Fruit fly (Drosophila melanogaster): ENCODE measurements around the gene EMC1.
A peak's percentile ranks its signal among the peaks of the same experiment; 100 is the strongest.

The EMC1 gene

DNA sequence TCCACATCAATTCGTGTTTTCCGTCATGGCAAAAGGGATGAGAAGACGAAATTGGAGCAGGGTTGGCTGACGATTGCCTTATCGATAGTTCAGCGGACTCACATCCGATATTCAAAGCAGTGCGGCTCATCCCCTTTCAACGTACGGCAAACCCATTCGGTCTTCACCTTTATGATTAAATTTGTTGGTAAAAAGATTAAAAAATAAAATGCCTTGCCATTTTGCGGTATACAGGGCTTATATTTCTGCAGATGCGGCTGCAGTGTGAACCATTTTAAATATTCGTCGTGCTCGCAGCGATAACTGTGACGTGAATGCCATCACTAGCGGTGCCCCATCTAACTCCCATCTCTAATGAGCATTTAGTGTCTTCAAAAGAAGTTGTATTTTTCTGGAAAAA is at the start of gene EMC1, which contains the start of gene Taf7 (continued):
- TF ChIP-seq org-1 (GFP tag; optimal IDR thresholded peaks at IDR 0.05) (no peak), Oaz (GFP tag; IDR thresholded peaks at IDR 0.05) (no peak), CG2875 (GFP tag; optimal IDR thresholded peaks at IDR 0.05) (no peak), repo (GFP tag; optimal IDR thresholded peaks at IDR 0.05) (peak; percentile 5), slou (GFP tag; optimal IDR thresholded peaks at IDR 0.05) (peak; percentile 44), CG11456 (GFP tag; IDR thresholded peaks at IDR 0.05) (no peak), gro (GFP tag; optimal IDR thresholded peaks at IDR 0.05) (peak; percentile 32), CG17186 (GFP tag; optimal IDR thresholded peaks at IDR 0.05) (peak; percentile 76), Lpt (GFP tag; optimal IDR thresholded peaks at IDR 0.05) (no peak), CG3163 (GFP tag; optimal IDR thresholded peaks at IDR 0.05) (peak; percentile 16), CG17359 (tag; optimal IDR thresholded peaks at IDR 0.05) (no peak), CG10321 (GFP tag; IDR thresholded peaks at IDR 0.05) (no peak), bab2 (GFP tag; optimal IDR thresholded peaks at IDR 0.05) (peak; percentile 38), luna (GFP tag; optimal IDR thresholded peaks at IDR 0.05) (peak; percentile 13), Bteb2 (GFP tag; optimal IDR thresholded peaks at IDR 0.05) (no peak), jigr1 (GFP tag; IDR thresholded peaks at IDR 0.05) (0 out of 3 replicates have a peak, but pooled peaks have one; percentile 30), so (GFP tag; IDR thresholded peaks at IDR 0.05) (no peak), fu2 (GFP tag; optimal IDR thresholded peaks at IDR 0.05) (peak; percentile 28), cwo (GFP tag; optimal IDR thresholded peaks at IDR 0.05) (no peak), CG4282 (GFP tag; optimal IDR thresholded peaks at IDR 0.05) (no peak), CG8924 (tag; optimal IDR thresholded peaks at IDR 0.05) (no peak), chif (GFP tag; optimal IDR thresholded peaks at IDR 0.05) (peak; percentile 7 to 48), CG10543 (GFP tag; optimal IDR thresholded peaks at IDR 0.05) (no peak), CG32767 (GFP tag; IDR thresholded peaks at IDR 0.05) (no peak), ash1 (GFP tag; optimal IDR thresholded peaks at IDR 0.05) (no peak), gt (GFP tag; IDR thresholded peaks at IDR 0.05) (no peak), cg (GFP tag; optimal IDR thresholded peaks at IDR 0.05) (no peak), Ets65A (GFP tag) (peak; percentile 96), onecut (GFP tag; IDR thresholded peaks at IDR 0.05) (no peak), CG5245 (GFP tag; optimal IDR thresholded peaks at IDR 0.05) (no peak), knrl (GFP tag; IDR thresholded peaks at IDR 0.05; ENCODE audit: partially characterized antibody) (peak; percentile 100), CG11504 (tag; optimal IDR thresholded peaks at IDR 0.05) (no peak), CG12659 (GFP tag; optimal IDR thresholded peaks at IDR 0.05) (peak; percentile 75), CG10274 (GFP tag; optimal IDR thresholded peaks at IDR 0.05) (no peak), gsb-n (tag; optimal IDR thresholded peaks at IDR 0.05) (no peak), CG3847 (GFP tag; IDR thresholded peaks at IDR 0.05) (peak; percentile 39; the same call in 1 of the 2 replicates), sim (GFP tag; IDR thresholded peaks at IDR 0.05) (no peak), CG15601 (tag; optimal IDR thresholded peaks at IDR 0.05) (no peak), sug (tag; optimal IDR thresholded peaks at IDR 0.05) (no peak), Dp (GFP tag; optimal IDR thresholded peaks at IDR 0.05) (peak; percentile 31), pb (GFP tag; optimal IDR thresholded peaks at IDR 0.05) (peak; percentile 35), Taf1 (GFP tag; IDR thresholded peaks at IDR 0.05) (no peak), zen2 (GFP tag; IDR thresholded peaks at IDR 0.05; ENCODE audit: partially characterized antibody) (peak; percentile 69; the same call in 1 of the 3 replicates), grn (GFP tag; optimal IDR thresholded peaks at IDR 0.05) (no peak), CG13624 (GFP tag; optimal IDR thresholded peaks at IDR 0.05) (peak; percentile 56), MESR4 (GFP tag; optimal IDR thresholded peaks at IDR 0.05) (no peak), shn (GFP tag; optimal IDR thresholded peaks at IDR 0.05) (peak; percentile 69), CG11247 (GFP tag; IDR thresholded peaks at IDR 0.05) (no peak), tna (GFP tag; IDR thresholded peaks at IDR 0.05; ENCODE audit: partially characterized antibody) (peak; percentile 77; the same call in 1 of the 2 replicates), CG18011 (GFP tag; optimal IDR thresholded peaks at IDR 0.05) (no peak), ATbp (GFP tag; optimal IDR thresholded peaks at IDR 0.05) (no peak), CG34224 (GFP tag; IDR thresholded peaks at IDR 0.05; ENCODE audit: partially characterized antibody) (peak; percentile 89)

All from whole organism, embryonic.